Worm (Caenorhabditis elegans): ENCODE data around the gene srh-169.

The srh-169 gene

DNA sequence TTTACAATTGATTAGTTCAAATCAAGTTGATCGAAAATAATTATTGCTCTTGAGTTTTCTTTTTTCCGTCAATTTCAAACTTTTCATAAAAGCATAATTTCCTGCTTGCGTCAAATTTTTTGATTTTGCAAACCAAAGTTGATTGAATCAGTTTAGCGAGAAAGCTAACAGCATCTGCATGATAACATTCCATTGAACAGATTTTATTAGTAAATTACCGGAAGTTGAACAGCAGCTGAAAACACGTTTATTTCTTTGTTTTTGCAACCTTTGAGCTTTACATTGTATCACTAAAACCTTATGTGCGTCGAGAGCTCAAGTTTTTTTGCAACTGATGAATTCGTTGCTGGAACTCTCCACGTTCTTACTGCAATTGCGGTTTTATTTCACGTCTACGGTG is at the start of gene srh-169:
Gene srh-169, plus strand, starts transcription at position 301 of the 400 bp plus-strand sequence.
- TF ChIP-seq hlh-17 (GFP tag; optimal IDR thresholded peaks at IDR 0.05; ENCODE audit: borderline replicate concordance) (no peak), efl-1 (optimal IDR thresholded peaks at IDR 0.05) (no peak), efl-1 (GFP tag; optimal IDR thresholded peaks at IDR 0.05 in 1 of 2) (peak in 1 of 2 experiments; percentile 24), hpl-2 (GFP tag; optimal IDR thresholded peaks at IDR 0.05) (no peak)

DNA sequence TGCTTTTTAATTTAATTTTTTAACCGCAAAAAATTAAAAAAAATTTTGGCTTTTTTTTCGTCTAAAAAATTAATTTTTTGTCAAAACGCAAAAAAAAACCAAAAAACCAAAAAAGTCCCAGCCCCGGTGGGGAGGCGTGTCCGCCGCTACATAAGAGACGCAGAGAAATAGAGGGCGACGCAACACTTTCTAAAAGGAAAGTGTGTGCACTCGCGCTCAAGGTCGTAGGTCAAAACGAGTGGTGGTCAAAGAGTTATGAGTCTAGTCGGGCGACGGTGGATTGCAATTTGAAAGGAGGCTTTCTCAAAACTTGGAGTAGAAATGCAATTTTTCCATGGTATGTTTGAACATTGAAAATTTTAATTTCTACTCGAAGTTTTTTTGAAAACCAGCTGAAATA is 43.1 kb upstream of the srh-169 start:
- TF ChIP-seq blmp-1 (tag; optimal IDR thresholded peaks at IDR 0.05) (peak; percentile 63), dpl-1 (GFP tag; optimal IDR thresholded peaks at IDR 0.05) (no peak), pax-3 (tag; optimal IDR thresholded peaks at IDR 0.05) (no peak), mef-2 (tag; optimal IDR thresholded peaks at IDR 0.05) (no peak), ceh-82 (tag; optimal IDR thresholded peaks at IDR 0.05) (no peak)

DNA sequence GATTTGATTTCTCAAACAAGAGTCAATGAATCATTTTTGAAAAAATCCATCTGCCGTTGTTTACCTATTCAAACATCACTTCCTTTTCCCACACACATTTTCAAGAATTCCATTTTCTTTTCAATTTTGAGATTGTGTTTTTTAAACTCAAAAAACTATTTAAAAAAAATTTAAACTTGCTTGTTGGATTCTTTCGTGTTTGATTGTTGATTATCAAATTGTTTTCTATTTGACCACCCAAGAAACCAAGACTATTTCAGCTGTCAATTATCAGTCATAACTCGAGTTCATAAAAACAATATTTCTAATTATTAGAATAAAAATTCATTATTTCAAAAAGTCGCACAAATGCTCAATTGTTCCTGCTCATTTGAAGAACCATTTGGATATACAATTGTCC is 42.4 kb upstream of the srh-169 start, which contains the start of gene srh-8:
Gene srh-8, plus strand, starts transcription at position 301 of the 400 bp plus-strand sequence.
- no peak for TF ChIP-seq vab-15 (tag; optimal IDR thresholded peaks at IDR 0.05)
- no peak for TF ChIP-seq ceh-88 (GFP tag; IDR thresholded peaks at IDR 0.05)
- no peak for TF ChIP-seq C04F5.9 (tag; optimal IDR thresholded peaks at IDR 0.05)
- no peak for TF ChIP-seq nhr-76 (tag; optimal IDR thresholded peaks at IDR 0.05)
- TF ChIP-seq fos-1 (tag; optimal IDR thresholded peaks at IDR 0.05), result no peak
- TF ChIP-seq unc-130 (tag; optimal IDR thresholded peaks at IDR 0.05), result no peak
- TF ChIP-seq lin-14 (GFP tag; optimal IDR thresholded peaks at IDR 0.05), result no peak
- TF ChIP-seq zip-4 (GFP tag; optimal IDR thresholded peaks at IDR 0.05), result no peak
- no peak for TF ChIP-seq C16A3.4 (tag; optimal IDR thresholded peaks at IDR 0.05)
- TF ChIP-seq ceh-82 (tag; optimal IDR thresholded peaks at IDR 0.05), result no peak
- no peak for TF ChIP-seq lin-15B (tag; optimal IDR thresholded peaks at IDR 0.05)
- TF ChIP-seq pqm-1 (tag; optimal IDR thresholded peaks at IDR 0.05), result no peak
- TF ChIP-seq blmp-1 (tag; optimal IDR thresholded peaks at IDR 0.05), result no peak
- no peak for TF ChIP-seq dpl-1 (GFP tag; optimal IDR thresholded peaks at IDR 0.05)
- no peak for TF ChIP-seq nhr-12 (tag; optimal IDR thresholded peaks at IDR 0.05)

DNA sequence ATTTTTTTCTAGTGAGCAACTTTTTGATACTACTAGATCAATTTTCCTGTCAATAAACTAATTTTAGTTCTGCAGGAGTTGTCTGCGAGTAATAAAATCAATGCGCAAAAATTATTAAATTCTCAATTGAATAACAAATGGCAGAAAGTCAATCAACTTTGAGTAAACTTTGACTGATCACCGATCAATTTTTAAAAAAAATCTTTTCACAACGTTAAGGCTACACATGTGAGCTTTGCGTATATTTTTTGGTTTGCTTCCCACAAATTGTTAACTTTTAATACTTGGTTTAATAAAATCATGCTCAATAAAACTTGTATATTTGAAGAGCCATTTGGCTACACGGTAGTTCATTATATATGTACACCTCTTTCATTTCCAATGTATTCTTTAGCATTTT is 39.7 kb upstream of the srh-169 start, which contains the start of gene srh-7:
Gene srh-7, plus strand, starts transcription at position 301 of the 400 bp plus-strand sequence.
- TF ChIP-seq nhr-19 (GFP tag; conservative IDR thresholded peaks at IDR 0.05) (no peak), snu-23 (GFP tag; optimal IDR thresholded peaks at IDR 0.05) (no peak), nhr-84 (tag; optimal IDR thresholded peaks at IDR 0.05) (no peak)

DNA sequence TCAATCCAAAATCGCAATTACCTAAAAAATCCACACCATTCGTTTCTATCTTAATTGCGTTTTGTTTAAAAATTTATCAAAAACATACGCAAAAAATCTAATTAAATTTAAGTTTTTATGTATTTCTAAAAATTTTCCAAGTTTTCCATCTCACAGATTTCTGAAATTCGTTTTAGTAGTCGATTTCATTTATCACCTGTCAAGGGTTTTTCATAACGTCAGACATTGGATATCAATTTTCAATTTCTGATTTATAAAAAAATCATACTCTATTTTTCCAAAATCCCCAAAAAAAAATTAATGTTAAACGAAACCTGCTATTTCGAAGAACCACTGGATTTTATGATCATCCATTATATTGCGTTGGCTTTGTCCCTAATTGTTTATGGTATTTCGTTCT is 37.5 kb upstream of the srh-169 start, which contains the start of gene srh-4:
Gene srh-4, plus strand, starts transcription at position 301 of the 400 bp plus-strand sequence.
- TF ChIP-seq nhr-77 (tag; optimal IDR thresholded peaks at IDR 0.05) (no peak), ceh-82 (tag; optimal IDR thresholded peaks at IDR 0.05) (no peak), unc-86 (tag; optimal IDR thresholded peaks at IDR 0.05) (no peak), C16A3.4 (tag; optimal IDR thresholded peaks at IDR 0.05) (no peak), blmp-1 (tag; optimal IDR thresholded peaks at IDR 0.05) (no peak), egl-27 (tag; optimal IDR thresholded peaks at IDR 0.05) (no peak), lin-39 (tag; optimal IDR thresholded peaks at IDR 0.05) (no peak), unc-30 (tag; optimal IDR thresholded peaks at IDR 0.05) (no peak), sptf-1 (tag; optimal IDR thresholded peaks at IDR 0.05) (no peak), aly-2 (tag; optimal IDR thresholded peaks at IDR 0.05) (no peak), alr-1 (tag; optimal IDR thresholded peaks at IDR 0.05; ENCODE audit: borderline replicate concordance) (no peak), nhr-85 (tag) (no peak), isw-1 (GFP tag; IDR thresholded peaks at IDR 0.05) (no peak), tbx-2 (tag; optimal IDR thresholded peaks at IDR 0.05) (no peak), elt-3 (tag; optimal IDR thresholded peaks at IDR 0.05) (no peak), fkh-8 (tag; optimal IDR thresholded peaks at IDR 0.05) (no peak), nhr-20 (tag; optimal IDR thresholded peaks at IDR 0.05) (no peak)
